Fruit fly (Drosophila melanogaster) S2 (cell line): ENCODE data around the gene dlt.

Experiments used
- CG8478 ChIP-seq: fragments of >200 bp; optimal IDR thresholded peaks from 2 replicates; lab custom pipeline; 2018
- CTCF ChIP-seq, 2 experiments: fragments of >200 bp; optimal IDR thresholded peaks; 2 replicates each; lab custom pipeline; 2018

DNA sequence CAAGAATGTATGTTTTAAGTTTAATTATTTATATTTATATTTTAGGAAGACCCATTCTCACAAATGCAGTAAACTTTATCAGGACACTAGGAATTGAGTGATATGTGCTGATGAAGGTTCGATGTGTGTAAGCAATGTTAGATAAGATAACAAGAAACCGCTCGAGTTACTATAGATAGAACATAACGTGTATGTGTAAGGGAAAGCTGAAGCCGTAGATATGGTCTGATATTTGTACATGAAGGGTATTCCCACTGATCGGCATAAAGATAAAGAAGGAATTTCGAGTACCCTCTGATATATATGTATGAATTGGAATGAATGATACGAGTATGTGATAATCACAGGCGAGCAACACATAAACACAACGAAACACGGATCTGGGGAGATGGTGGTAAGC lies 11.0 kb downstream of the dlt start:
- TF ChIP-seq CG8478 (no peak), CTCF (optimal IDR thresholded peaks at IDR 0.05; lab: Kevin White, UChicago) (no peak)
